Worm (Caenorhabditis elegans) whole organism, L4 larva: ENCODE results near the gene F59A1.6.

Experiments
- Y48G9A.11 ChIP-seq: fragments of 200-800 bp; sonication (Bioruptor generic); IDR thresholded peaks from 2 replicates; pipeline ENCODE4 v1.3.6; 2022; ENCODE audit warnings: missing genetic modification reagents, missing genetic modification characterization, missing compliant biosample characterization
- dve-1 ChIP-seq: sonication (generic microtip); optimal IDR thresholded peaks from 2 replicates; lab custom pipeline; 2017; ENCODE audit warnings: antibody characterized with exemption, mild to moderate bottlenecking, missing genetic modification characterization, missing compliant biosample characterization; ENCODE audit not compliant: insufficient read depth
- egl-27 ChIP-seq: sonication (generic microtip); optimal IDR thresholded peaks from 3 replicates; lab custom pipeline; 2017; ENCODE audit warnings: missing biosample characterization, missing genetic modification reagents, missing genetic modification characterization
- lin-15B ChIP-seq: fragments of 150-350 bp; sonication (generic microtip); optimal IDR thresholded peaks from 3 replicates; lab custom pipeline; 2014; ENCODE audit warnings: missing biosample characterization, missing genetic modification characterization
- nhr-11 ChIP-seq: fragments of 150-350 bp; optimal IDR thresholded peaks from 2 replicates; lab custom pipeline; 2014; ENCODE audit warnings: missing biosample characterization, missing genetic modification characterization
- nhr-76 ChIP-seq: fragments of 150-350 bp; optimal IDR thresholded peaks from 2 replicates; lab custom pipeline; 2014; ENCODE audit warnings: missing biosample characterization, missing genetic modification characterization
- nhr-77 ChIP-seq: fragments of 150-350 bp; optimal IDR thresholded peaks from 2 replicates; lab custom pipeline; 2014; ENCODE audit warnings: missing biosample characterization, missing genetic modification characterization
- tra-1 ChIP-seq: fragments of 200-800 bp; sonication (Bioruptor generic); IDR thresholded peaks from 2 replicates; pipeline ENCODE4 v1.3.6; 2022; ENCODE audit warnings: missing genetic modification reagents, missing genetic modification characterization, missing compliant biosample characterization

DNA sequence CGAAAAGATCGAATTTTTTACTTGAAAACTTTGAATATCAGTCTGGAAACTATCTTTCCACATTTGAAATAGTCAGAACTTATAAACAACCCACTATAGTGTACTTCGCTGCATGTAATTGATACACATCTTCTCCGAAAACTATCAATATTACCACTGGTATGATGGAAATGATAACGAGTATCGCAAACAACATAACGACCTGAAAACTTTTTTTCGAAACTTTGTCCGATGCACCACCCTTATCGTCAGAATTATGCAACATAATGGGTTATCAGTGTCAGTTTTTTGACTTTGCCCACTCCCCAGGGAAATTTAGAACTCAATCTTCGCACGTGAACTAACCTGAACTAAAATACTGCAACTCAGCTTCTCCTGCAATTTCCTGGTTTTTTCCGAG lies 22.7 kb upstream of the F59A1.6 start:
- no peak for TF ChIP-seq nhr-77 (tag; lab: Kevin White, UChicago)
- TF ChIP-seq nhr-76 (tag; lab: Kevin White, UChicago): no peak
- no peak for TF ChIP-seq lin-15B
- no peak for TF ChIP-seq Y48G9A.11
- TF ChIP-seq dve-1 (tag; lab: Kevin White, UChicago): no peak
- TF ChIP-seq nhr-11 (tag; lab: Kevin White, UChicago): no peak
- no peak for TF ChIP-seq egl-27 (tag; lab: Kevin White, UChicago)
- TF ChIP-seq tra-1: 0 out of 2 replicates have a peak, but pooled peaks have one; percentile 34
